Fruit fly (Drosophila melanogaster) whole organism, embryonic: Measurements from ENCODE around the gene shv.
A peak's percentile ranks its signal among the peaks of the same experiment; 100 is the strongest.

ENCODE experiments used
- ATbp ChIP-seq: fragments of 200-800 bp; sonication (Bioruptor generic); optimal IDR thresholded peaks from 2 replicates; lab custom pipeline; 2017; ENCODE audit warnings: missing biosample characterization, mild to moderate bottlenecking, missing genetic modification characterization, missing genetic modification reagents
- CG10565 ChIP-seq: fragments of 200-800 bp; sonication (Bioruptor generic); optimal IDR thresholded peaks from 3 replicates; lab custom pipeline; 2016; ENCODE audit warnings: missing biosample characterization, mild to moderate bottlenecking, missing genetic modification characterization
- CG11398 ChIP-seq: fragments of 200-800 bp; sonication (Bioruptor generic); optimal IDR thresholded peaks from 2 replicates; lab custom pipeline; 2016; ENCODE audit warnings: missing biosample characterization, missing genetic modification characterization
- CG12155 ChIP-seq: fragments of 200-800 bp; sonication (Bioruptor generic); optimal IDR thresholded peaks from 3 replicates; lab custom pipeline; 2016; ENCODE audit warnings: missing biosample characterization, missing genetic modification characterization
- CG12219 ChIP-seq: fragments of 200-800 bp; sonication (Bioruptor generic); optimal IDR thresholded peaks from 3 replicates; lab custom pipeline; 2018; ENCODE audit warnings: missing biosample characterization, mild to moderate bottlenecking, missing genetic modification characterization
- CG12659 ChIP-seq: fragments of 200-800 bp; sonication (Bioruptor generic); optimal IDR thresholded peaks from 3 replicates; lab custom pipeline; 2017; ENCODE audit warnings: mild to moderate bottlenecking, missing biosample characterization, missing genetic modification reagents, missing genetic modification characterization
- CG14710 ChIP-seq: fragments of 200-800 bp; sonication (Bioruptor generic); optimal IDR thresholded peaks from 3 replicates; lab custom pipeline; 2019; ENCODE audit warnings: missing biosample characterization, mild to moderate bottlenecking, missing genetic modification characterization, moderate library complexity
- CG17186 ChIP-seq: fragments of 200-800 bp; sonication (Bioruptor generic); optimal IDR thresholded peaks from 3 replicates; lab custom pipeline; 2017; ENCODE audit warnings: missing biosample characterization, missing genetic modification reagents, missing genetic modification characterization
- CG17912 ChIP-seq: fragments of 200-800 bp; sonication (Bioruptor generic); optimal IDR thresholded peaks from 2 replicates; lab custom pipeline; 2018; ENCODE audit warnings: missing biosample characterization, mild to moderate bottlenecking, missing genetic modification characterization
- CG31224 ChIP-seq: fragments of 200-800 bp; sonication (Bioruptor generic); IDR thresholded peaks from 2 replicates; pipeline ENCODE4 v1.3.6; 2022; ENCODE audit warnings: missing biosample characterization, missing genetic modification characterization
- CG31365 ChIP-seq: fragments of 200-800 bp; sonication (Bioruptor generic); optimal IDR thresholded peaks from 2 replicates; lab custom pipeline; 2018; ENCODE audit warnings: missing biosample characterization, mild to moderate bottlenecking, missing genetic modification characterization
- CG6683 ChIP-seq: fragments of 200-800 bp; sonication (Bioruptor generic); optimal IDR thresholded peaks from 2 replicates; lab custom pipeline; 2017; ENCODE audit warnings: missing biosample characterization, mild to moderate bottlenecking, missing genetic modification characterization, missing genetic modification reagents
- CG6689 ChIP-seq: fragments of 200-800 bp; sonication (Bioruptor generic); IDR thresholded peaks from 2 replicates; pipeline ENCODE4 v1.3.6; 2022; ENCODE audit warnings: missing biosample characterization, missing genetic modification characterization
- CG7839 ChIP-seq: fragments of 200-800 bp; sonication (Bioruptor generic); optimal IDR thresholded peaks from 3 replicates; lab custom pipeline; 2018; ENCODE audit warnings: missing biosample characterization, mild to moderate bottlenecking, missing genetic modification characterization, moderate library complexity
- CG8359 ChIP-seq: fragments of 200-800 bp; sonication (Bioruptor generic); optimal IDR thresholded peaks from 2 replicates; lab custom pipeline; 2017; ENCODE audit warnings: missing biosample characterization, mild to moderate bottlenecking, missing genetic modification characterization, borderline replicate concordance
- CG9817 ChIP-seq: fragments of 200-800 bp; sonication (Bioruptor generic); optimal IDR thresholded peaks from 2 replicates; lab custom pipeline; 2018; ENCODE audit warnings: missing biosample characterization, mild to moderate bottlenecking, missing genetic modification characterization, moderate library complexity
- CoRest ChIP-seq: fragments of 200-800 bp; sonication (Bioruptor generic); optimal IDR thresholded peaks from 3 replicates; lab custom pipeline; 2018; ENCODE audit warnings: missing biosample characterization, mild to moderate bottlenecking, missing genetic modification characterization, moderate library complexity
- D ChIP-seq, 2 experiments: fragments of 200-800 bp in 1 of 2; fragments of >200 bp in 1 of 2; sonication (Bioruptor generic) in 1 of 2; optimal IDR thresholded peaks; 2 replicates in 1 of 2; 3 replicates in 1 of 2; lab custom pipeline; 2017; ENCODE audit warnings: mild to moderate bottlenecking in 1 of 2, missing biosample characterization in 1 of 2, missing genetic modification characterization in 1 of 2, missing genetic modification reagents in 1 of 2
- D19A ChIP-seq: fragments of 200-800 bp; optimal IDR thresholded peaks from 3 replicates; lab custom pipeline; 2019; ENCODE audit warnings: missing biosample characterization, mild to moderate bottlenecking, missing genetic modification characterization, moderate library complexity
- Dref ChIP-seq: fragments of 200-800 bp; sonication (Bioruptor generic); IDR thresholded peaks from 2 replicates; pipeline ENCODE4 v1.3.6; 2022; ENCODE audit warnings: missing biosample characterization, missing genetic modification characterization
- Ets97D ChIP-seq: fragments of 200-800 bp; sonication (Bioruptor generic); optimal IDR thresholded peaks from 3 replicates; lab custom pipeline; 2016; ENCODE audit warnings: missing biosample characterization, missing genetic modification characterization
- HLH4C ChIP-seq: fragments of 200-800 bp; sonication (Bioruptor generic); IDR thresholded peaks from 3 replicates; pipeline ENCODE4 v1.3.6; 2022; ENCODE audit warnings: missing biosample characterization, missing genetic modification characterization; ENCODE audit not compliant: partially characterized antibody
- HmgZ ChIP-seq: fragments of 200-800 bp; sonication (Bioruptor generic); optimal IDR thresholded peaks from 2 replicates; lab custom pipeline; 2018; ENCODE audit warnings: missing biosample characterization, mild to moderate bottlenecking, missing genetic modification characterization
- Hr51 ChIP-seq, 2 experiments: fragments of 200-800 bp; sonication (Bioruptor generic); optimal IDR thresholded peaks; 2 replicates in 1 of 2; 3 replicates in 1 of 2; lab custom pipeline; 2016 to 2018; ENCODE audit warnings: missing biosample characterization in 2 of 2, missing genetic modification characterization in 2 of 2, mild to moderate bottlenecking in 1 of 2, moderate library complexity in 1 of 2
- Hr78 ChIP-seq, 2 experiments: fragments of 200-800 bp in 1 of 2; fragments of >200 bp in 1 of 2; sonication (Bioruptor generic) in 1 of 2; optimal IDR thresholded peaks; 2 replicates each; lab custom pipeline; 2017 to 2019; ENCODE audit warnings: missing biosample characterization in 2 of 2, missing genetic modification characterization in 2 of 2, mild to moderate bottlenecking in 1 of 2, moderate library complexity in 1 of 2
- MBD-R2 ChIP-seq: fragments of 200-800 bp; sonication (Bioruptor generic); IDR thresholded peaks from 2 replicates; pipeline ENCODE4 v1.3.6; 2022; ENCODE audit warnings: missing biosample characterization, missing genetic modification characterization
- Meics ChIP-seq: fragments of 200-800 bp; sonication (Bioruptor generic); optimal IDR thresholded peaks from 2 replicates; lab custom pipeline; 2017; ENCODE audit warnings: missing biosample characterization, mild to moderate bottlenecking, missing genetic modification characterization
- Mes4 ChIP-seq: fragments of 200-800 bp; sonication (Bioruptor generic); optimal IDR thresholded peaks from 2 replicates; lab custom pipeline; 2016; ENCODE audit warnings: missing biosample characterization, missing genetic modification characterization
- Sry-δ ChIP-seq: fragments of 200-800 bp; sonication (Bioruptor generic); optimal IDR thresholded peaks from 2 replicates; lab custom pipeline; 2016; ENCODE audit warnings: missing biosample characterization, missing genetic modification characterization
- bbx ChIP-seq: fragments of 200-800 bp; sonication (Bioruptor generic); IDR thresholded peaks from 2 replicates; pipeline ENCODE4 v1.3.6; 2022; ENCODE audit warnings: missing biosample characterization, missing genetic modification characterization; ENCODE audit not compliant: partially characterized antibody
- bsh ChIP-seq, 2 experiments: fragments of 200-800 bp; sonication (Bioruptor generic); optimal IDR thresholded peaks; 2 replicates each; lab custom pipeline; 2017 to 2018; ENCODE audit warnings: mild to moderate bottlenecking in 2 of 2, missing biosample characterization in 2 of 2, missing genetic modification characterization in 2 of 2, moderate library complexity in 1 of 2
- cg ChIP-seq: fragments of 200-800 bp; sonication (Bioruptor generic); optimal IDR thresholded peaks from 3 replicates; lab custom pipeline; 2019; ENCODE audit warnings: missing biosample characterization, mild to moderate bottlenecking, missing genetic modification characterization, moderate library complexity
- chif ChIP-seq, 2 experiments: fragments of 200-800 bp; sonication (Bioruptor generic); optimal IDR thresholded peaks; 3 replicates each; lab custom pipeline; 2016; ENCODE audit warnings: missing biosample characterization in 2 of 2, missing genetic modification characterization in 2 of 2
- corto ChIP-seq: fragments of 200-800 bp; sonication (Bioruptor generic); optimal IDR thresholded peaks from 2 replicates; lab custom pipeline; 2016; ENCODE audit warnings: missing biosample characterization, mild to moderate bottlenecking, missing genetic modification characterization, moderate library complexity
- dm ChIP-seq: fragments of 200-800 bp; sonication (Bioruptor generic); optimal IDR thresholded peaks from 3 replicates; lab custom pipeline; 2016; ENCODE audit warnings: missing biosample characterization, missing genetic modification characterization
- eyg ChIP-seq: fragments of 200-800 bp; sonication (Bioruptor generic); optimal IDR thresholded peaks from 3 replicates; lab custom pipeline; 2016; ENCODE audit warnings: missing biosample characterization, missing genetic modification characterization
- fd64A ChIP-seq: fragments of 200-800 bp; sonication (Bioruptor generic); optimal IDR thresholded peaks from 3 replicates; lab custom pipeline; 2018; ENCODE audit warnings: missing biosample characterization, mild to moderate bottlenecking, missing genetic modification characterization
- lbe ChIP-seq: fragments of 200-800 bp; sonication (Bioruptor generic); optimal IDR thresholded peaks from 2 replicates; lab custom pipeline; 2016; ENCODE audit warnings: missing biosample characterization, mild to moderate bottlenecking, missing genetic modification characterization
- nerfin-1 ChIP-seq: fragments of 200-800 bp; sonication (Bioruptor generic); optimal IDR thresholded peaks from 3 replicates; lab custom pipeline; 2019; ENCODE audit warnings: missing biosample characterization, mild to moderate bottlenecking, missing genetic modification characterization, moderate library complexity
- nom ChIP-seq: fragments of 200-800 bp; sonication (Bioruptor generic); optimal IDR thresholded peaks from 2 replicates; lab custom pipeline; 2017; ENCODE audit warnings: missing biosample characterization, missing genetic modification characterization, mild to moderate bottlenecking, moderate library complexity, missing genetic modification reagents
- peb ChIP-seq: fragments of 200-800 bp; sonication (Bioruptor generic); IDR thresholded peaks from 2 replicates; pipeline ENCODE4 v1.3.6; 2022; ENCODE audit warnings: missing biosample characterization, missing genetic modification characterization
- run ChIP-seq: fragments of 200-800 bp; sonication (Bioruptor generic); optimal IDR thresholded peaks from 3 replicates; lab custom pipeline; 2018; ENCODE audit warnings: missing biosample characterization, mild to moderate bottlenecking, missing genetic modification characterization
- sens ChIP-seq: fragments of 200-800 bp; sonication (Bioruptor generic); peaks from one replicate; lab custom pipeline; 2016; ENCODE audit warnings: missing biosample characterization, missing genetic modification characterization
- sens-2 ChIP-seq: fragments of 200-800 bp; sonication (Bioruptor generic); IDR thresholded peaks from 2 replicates; pipeline ENCODE4 v1.3.6; 2022; ENCODE audit warnings: missing biosample characterization, missing genetic modification characterization
- slou ChIP-seq: fragments of 200-800 bp; sonication (Bioruptor generic); optimal IDR thresholded peaks from 3 replicates; lab custom pipeline; 2016; ENCODE audit warnings: missing biosample characterization, missing genetic modification characterization
- wek ChIP-seq: fragments of 200-800 bp; sonication (Bioruptor generic); optimal IDR thresholded peaks from 3 replicates; lab custom pipeline; 2018; ENCODE audit warnings: missing biosample characterization, mild to moderate bottlenecking, missing genetic modification characterization, moderate library complexity
- yki ChIP-seq: fragments of >200 bp; optimal IDR thresholded peaks from 3 replicates; lab custom pipeline; 2018
- zf30C ChIP-seq: fragments of 200-800 bp; sonication (Bioruptor generic); optimal IDR thresholded peaks from 3 replicates; lab custom pipeline; 2018; ENCODE audit warnings: missing biosample characterization, mild to moderate bottlenecking, missing genetic modification characterization

The shv gene

dm6 chr2L:422573-422972 lies 30.3 kb upstream of the shv start, which contains the start of gene BBS8:
TSS of gene BBS8 (plus strand) at chr2L:422873.
- TF ChIP-seq eyg (GFP tag; lab: Kevin White, UChicago) (no peak), CG8359 (GFP tag; lab: Kevin White, UChicago) (no peak), run (no peak), MBD-R2 (no peak), Ets97D (no peak), Dref (no peak), CoRest (tag; lab: Kevin White, UChicago) (no peak), Sry-δ (GFP tag; lab: Kevin White, UChicago) (no peak), corto (GFP tag; lab: Kevin White, UChicago) (no peak), CG17912 (GFP tag; lab: Kevin White, UChicago) (no peak), nerfin-1 (tag; lab: Kevin White, UChicago) (no peak), zf30C (GFP tag; lab: Kevin White, UChicago) (no peak), cg (GFP tag; lab: Kevin White, UChicago) (no peak)

- TF ChIP-seq dm (GFP tag; lab: Kevin White, UChicago) (no peak), lbe (GFP tag; lab: Kevin White, UChicago) (peak; percentile 86), Hr78 (GFP tag; optimal IDR thresholded peaks at IDR 0.05; lab: Kevin White, UChicago) (no peak), Meics (no peak), D (optimal IDR thresholded peaks at IDR 0.05; lab: Kevin White, UChicago) (no peak), D (GFP tag; optimal IDR thresholded peaks at IDR 0.05; lab: Kevin White, UChicago) (no peak), bsh (GFP tag; optimal IDR thresholded peaks at IDR 0.05; lab: Kevin White, UChicago) (peak in 1 of 2 experiments; percentile 28), slou (GFP tag; lab: Kevin White, UChicago) (no peak), corto (GFP tag; lab: Kevin White, UChicago) (peak; percentile 68), CG14710 (tag; lab: Kevin White, UChicago) (no peak), chif (GFP tag; optimal IDR thresholded peaks at IDR 0.05; lab: Kevin White, UChicago) (no peak), CG17186 (GFP tag; lab: Kevin White, UChicago) (no peak), wek (GFP tag; lab: Kevin White, UChicago) (no peak), sens (GFP tag; lab: Kevin White, UChicago) (peak; percentile 39), peb (GFP tag; lab: Robert Waterston, UW) (no peak), sens-2 (no peak)
Observed at dm6 chr2L:423160-423559, 29.7 kb upstream of the shv start.

- TF ChIP-seq CG12219 (no peak), CG31224 (GFP tag; lab: Robert Waterston, UW) (no peak), CG7839 (peak; percentile 1), yki (lab: Kevin White, UChicago) (no peak), HmgZ (tag; lab: Kevin White, UChicago) (peak; percentile 10), nom (no peak), CG31365 (tag; lab: Kevin White, UChicago) (peak; percentile 6), CG9817 (no peak), CG12659 (no peak), fd64A (GFP tag; lab: Kevin White, UChicago) (no peak), D19A (tag; lab: Kevin White, UChicago) (no peak), CG10565 (GFP tag; lab: Kevin White, UChicago) (no peak), bbx (GFP tag; lab: Robert Waterston, UW) (no peak), slou (GFP tag; lab: Kevin White, UChicago) (no peak), Hr51 (GFP tag; optimal IDR thresholded peaks at IDR 0.05; lab: Kevin White, UChicago) (no peak), HLH4C (GFP tag; lab: Robert Waterston, UW) (no peak), Mes4 (GFP tag; lab: Kevin White, UChicago) (no peak), CG11398 (no peak), CG12155 (no peak), ATbp (GFP tag; lab: Kevin White, UChicago) (peak; percentile 60), CG6689 (GFP tag; lab: Robert Waterston, UW) (no peak), CG6683 (GFP tag; lab: Kevin White, UChicago) (no peak)
Observed at dm6 chr2L:425491-425890, 27.4 kb upstream of the shv start.
